Worm (Caenorhabditis elegans) whole organism, late embryonic: Measurements from ENCODE around the gene plst-1.

Experiments used
- F13H6.1 ChIP-seq: sonication (generic microtip); optimal IDR thresholded peaks from 2 replicates; lab custom pipeline; 2016; ENCODE audit warnings: missing genetic modification characterization, missing compliant biosample characterization
- K09A11.1 ChIP-seq: sonication (generic microtip); optimal IDR thresholded peaks from 2 replicates; lab custom pipeline; 2017; ENCODE audit warnings: antibody characterized with exemption, mild to moderate bottlenecking, missing genetic modification characterization, missing compliant biosample characterization; ENCODE audit not compliant: insufficient read depth
- T23F11.4 ChIP-seq: fragments of 200-800 bp; sonication (Bioruptor generic); optimal IDR thresholded peaks from 2 replicates; lab custom pipeline; 2018; ENCODE audit warnings: mild to moderate bottlenecking, missing genetic modification characterization, missing compliant biosample characterization
- Y22D7AL.16 ChIP-seq: sonication (generic microtip); optimal IDR thresholded peaks from 2 replicates; lab custom pipeline; 2016; ENCODE audit warnings: missing genetic modification characterization, missing compliant biosample characterization
- ahr-1 ChIP-seq: sonication (generic microtip); optimal IDR thresholded peaks from 2 replicates; lab custom pipeline; 2016; ENCODE audit warnings: missing genetic modification characterization, missing compliant biosample characterization
- ama-1 ChIP-seq: fragments of 150-350 bp; optimal IDR thresholded peaks from 2 replicates; lab custom pipeline; 2014
- ceh-14 ChIP-seq: sonication (generic microtip); optimal IDR thresholded peaks from 2 replicates; lab custom pipeline; 2016; ENCODE audit warnings: missing genotype, missing genetic modification characterization, missing compliant biosample characterization
- ceh-18 ChIP-seq: sonication (generic microtip); optimal IDR thresholded peaks from 2 replicates; lab custom pipeline; 2016; ENCODE audit warnings: missing genetic modification characterization, missing compliant biosample characterization
- ceh-19 ChIP-seq: fragments of 200-800 bp; sonication (Bioruptor generic); optimal IDR thresholded peaks from 2 replicates; lab custom pipeline; 2018; ENCODE audit warnings: mild to moderate bottlenecking, missing genetic modification characterization, missing compliant biosample characterization
- ceh-2 ChIP-seq: sonication (generic microtip); optimal IDR thresholded peaks from 2 replicates; lab custom pipeline; 2016; ENCODE audit warnings: missing genotype, missing genetic modification characterization, missing compliant biosample characterization
- ceh-22 ChIP-seq: sonication (generic microtip); optimal IDR thresholded peaks from 2 replicates; lab custom pipeline; 2017; ENCODE audit warnings: missing biosample characterization, missing genetic modification characterization
- ceh-30 ChIP-seq: fragments of 150-350 bp; optimal IDR thresholded peaks from 2 replicates; lab custom pipeline; 2014; ENCODE audit warnings: missing biosample characterization, missing genetic modification characterization
- ceh-31 ChIP-seq: sonication (generic microtip); optimal IDR thresholded peaks from 2 replicates; lab custom pipeline; 2016; ENCODE audit warnings: missing genetic modification characterization, missing compliant biosample characterization
- ceh-34 ChIP-seq: sonication (generic microtip); optimal IDR thresholded peaks from 2 replicates; lab custom pipeline; 2016; ENCODE audit warnings: mild to moderate bottlenecking, missing genetic modification characterization, missing compliant biosample characterization
- che-1 ChIP-seq: sonication (generic microtip); optimal IDR thresholded peaks from 2 replicates; lab custom pipeline; 2016; ENCODE audit warnings: mild to moderate bottlenecking, missing genetic modification characterization, missing compliant biosample characterization
- dmd-4 ChIP-seq: sonication (generic microtip); optimal IDR thresholded peaks from 2 replicates; lab custom pipeline; 2016; ENCODE audit warnings: borderline replicate concordance, missing genetic modification characterization, missing compliant biosample characterization
- elt-4 ChIP-seq: sonication (generic microtip); optimal IDR thresholded peaks from 2 replicates; lab custom pipeline; 2016; ENCODE audit warnings: missing genetic modification characterization, missing compliant biosample characterization
- ets-4 ChIP-seq: sonication (generic microtip); optimal IDR thresholded peaks from 2 replicates; lab custom pipeline; 2016; ENCODE audit warnings: missing genetic modification characterization, missing compliant biosample characterization
- fax-1 ChIP-seq: sonication (generic microtip); optimal IDR thresholded peaks from 2 replicates; lab custom pipeline; 2016; ENCODE audit warnings: missing genotype, missing genetic modification characterization, missing compliant biosample characterization
- fkh-10 ChIP-seq: fragments of 150-350 bp; optimal IDR thresholded peaks from 2 replicates; lab custom pipeline; 2014; ENCODE audit warnings: missing biosample characterization, missing genetic modification reagents, missing genetic modification characterization
- hlh-13 ChIP-seq: fragments of 200-800 bp; sonication (Bioruptor generic); optimal IDR thresholded peaks from 2 replicates; lab custom pipeline; 2018; ENCODE audit warnings: mild to moderate bottlenecking, missing genetic modification characterization, missing compliant biosample characterization
- hlh-15 ChIP-seq: sonication (generic microtip); optimal IDR thresholded peaks from 2 replicates; lab custom pipeline; 2016; ENCODE audit warnings: missing genetic modification characterization, missing compliant biosample characterization
- hlh-8 ChIP-seq: sonication (generic microtip); optimal IDR thresholded peaks from 2 replicates; lab custom pipeline; 2016; ENCODE audit warnings: missing genotype, missing genetic modification characterization, missing compliant biosample characterization
- lim-6 ChIP-seq: sonication (generic microtip); optimal IDR thresholded peaks from 2 replicates; lab custom pipeline; 2016; ENCODE audit warnings: missing genetic modification characterization, missing compliant biosample characterization
- madf-2 ChIP-seq: sonication (generic microtip); optimal IDR thresholded peaks from 2 replicates; lab custom pipeline; 2017; ENCODE audit warnings: missing genetic modification characterization, missing compliant biosample characterization
- mec-3 ChIP-seq: sonication (generic microtip); optimal IDR thresholded peaks from 2 replicates; lab custom pipeline; 2016; ENCODE audit warnings: borderline replicate concordance, missing genetic modification characterization, missing compliant biosample characterization
- nfya-1 ChIP-seq: sonication (generic microtip); optimal IDR thresholded peaks from 2 replicates; lab custom pipeline; 2017; ENCODE audit warnings: missing genetic modification characterization, mild to moderate bottlenecking, missing compliant biosample characterization, antibody characterized with exemption, moderate library complexity
- nhr-11 ChIP-seq: fragments of 150-350 bp; optimal IDR thresholded peaks from 2 replicates; lab custom pipeline; 2014; ENCODE audit warnings: missing biosample characterization, missing genetic modification characterization
- odd-2 ChIP-seq: sonication (generic microtip); optimal IDR thresholded peaks from 2 replicates; lab custom pipeline; 2017; ENCODE audit warnings: antibody characterized with exemption, mild to moderate bottlenecking, missing genetic modification characterization, missing compliant biosample characterization
- pat-9 ChIP-seq: fragments of 200-800 bp; sonication (Bioruptor generic); optimal IDR thresholded peaks from 2 replicates; lab custom pipeline; 2018; ENCODE audit warnings: mild to moderate bottlenecking, missing genetic modification characterization, moderate library complexity, missing compliant biosample characterization
- pha-2 ChIP-seq: sonication (generic microtip); optimal IDR thresholded peaks from 2 replicates; lab custom pipeline; 2017; ENCODE audit warnings: mild to moderate bottlenecking, missing genetic modification characterization, missing compliant biosample characterization
- pqm-1 ChIP-seq: sonication (generic microtip); optimal IDR thresholded peaks from 2 replicates; lab custom pipeline; 2016; ENCODE audit warnings: missing genetic modification characterization, missing compliant biosample characterization
- sox-2 ChIP-seq: fragments of 200-800 bp; sonication (Bioruptor generic); IDR thresholded peaks from 2 replicates; pipeline ENCODE4 v1.3.6; 2022; ENCODE audit warnings: missing genetic modification reagents, missing genetic modification characterization, missing compliant biosample characterization
- syd-9 ChIP-seq: sonication (generic microtip); optimal IDR thresholded peaks from 2 replicates; lab custom pipeline; 2016; ENCODE audit warnings: mild to moderate bottlenecking, missing genetic modification characterization, moderate library complexity, missing compliant biosample characterization
- unc-42 ChIP-seq: sonication (generic microtip); optimal IDR thresholded peaks from 2 replicates; lab custom pipeline; 2016; ENCODE audit warnings: missing genotype, missing genetic modification characterization, missing compliant biosample characterization
- unc-55 ChIP-seq: sonication (generic microtip); optimal IDR thresholded peaks from 2 replicates; lab custom pipeline; 2017; ENCODE audit warnings: missing biosample characterization, missing genetic modification reagents, missing genetic modification characterization
- zip-5 ChIP-seq: sonication (generic microtip); optimal IDR thresholded peaks from 2 replicates; lab custom pipeline; 2016; ENCODE audit warnings: missing genetic modification characterization, missing compliant biosample characterization
- ztf-16 ChIP-seq: sonication (generic microtip); optimal IDR thresholded peaks from 2 replicates; lab custom pipeline; 2017; ENCODE audit warnings: missing genetic modification characterization, missing compliant biosample characterization

Gene plst-1

ce11 chrIV:1251242-1251911, 38.0 kb upstream of the plst-1 start, which contains the start of the genes clec-166 and F38A1.6:
Gene clec-166, minus strand, starts transcription at chrIV:1251342.
Gene F38A1.6, plus strand, starts transcription at chrIV:1251861.
- TF ChIP-seq ceh-22 (tag; lab: Kevin White, UChicago): no peak
- TF ChIP-seq ceh-18 (tag; lab: Kevin White, UChicago): no peak
- no peak for TF ChIP-seq pat-9
- TF ChIP-seq unc-55 (GFP tag; lab: Kevin White, UChicago): no peak
- no peak for TF ChIP-seq hlh-8 (tag; lab: Kevin White, UChicago)
- TF ChIP-seq ceh-14 (tag; lab: Kevin White, UChicago): no peak
- TF ChIP-seq nhr-11: no peak
- no peak for TF ChIP-seq hlh-15 (tag; lab: Kevin White, UChicago)
- no peak for TF ChIP-seq ceh-30 (tag; lab: Kevin White, UChicago)
- TF ChIP-seq nfya-1: no peak
- no peak for TF ChIP-seq T23F11.4
- no peak for TF ChIP-seq unc-42 (tag; lab: Kevin White, UChicago)
- no peak for TF ChIP-seq hlh-13
- TF ChIP-seq ama-1: no peak
- no peak for TF ChIP-seq mec-3 (tag; lab: Kevin White, UChicago)
- TF ChIP-seq fax-1 (tag; lab: Kevin White, UChicago): no peak
- TF ChIP-seq madf-2 (tag; lab: Kevin White, UChicago): no peak

ce11 chrIV:1255632-1256031, 33.8 kb upstream of the plst-1 start, which contains the start of gene clec-167:
Gene clec-167, minus strand, starts transcription at chrIV:1255732.
- no peak for TF ChIP-seq mec-3 (tag; lab: Kevin White, UChicago)
- no peak for TF ChIP-seq ztf-16 (tag; lab: Kevin White, UChicago)
- no peak for TF ChIP-seq zip-5 (tag; lab: Kevin White, UChicago)
- TF ChIP-seq ama-1: no peak
- TF ChIP-seq, all 69 proteins: peak for 0

ce11 chrIV:1256723-1257122, 32.7 kb upstream of the plst-1 start, which contains the start of gene clec-168:
Gene clec-168, plus strand, starts transcription at chrIV:1256969.
- TF ChIP-seq pha-2 (tag; lab: Kevin White, UChicago) (no peak), ceh-34 (tag; lab: Kevin White, UChicago) (no peak), sox-2 (no peak), elt-4 (no peak), pqm-1 (tag; lab: Kevin White, UChicago) (no peak), ceh-2 (tag; lab: Kevin White, UChicago) (no peak), ets-4 (no peak), nfya-1 (no peak), F13H6.1 (tag; lab: Kevin White, UChicago) (no peak), syd-9 (tag; lab: Kevin White, UChicago) (no peak), ceh-19 (GFP tag; lab: Kevin White, UChicago) (no peak), unc-42 (tag; lab: Kevin White, UChicago) (no peak), ahr-1 (tag; lab: Kevin White, UChicago) (no peak), lim-6 (tag; lab: Kevin White, UChicago) (no peak), ceh-31 (tag; lab: Kevin White, UChicago) (no peak), che-1 (tag; lab: Kevin White, UChicago) (no peak), Y22D7AL.16 (tag; lab: Kevin White, UChicago) (no peak), odd-2 (tag; lab: Kevin White, UChicago) (no peak), dmd-4 (no peak), mec-3 (tag; lab: Kevin White, UChicago) (no peak)

- TF ChIP-seq ztf-16 (tag; lab: Kevin White, UChicago): no peak
- no peak for TF ChIP-seq unc-42 (tag; lab: Kevin White, UChicago)
- TF ChIP-seq nfya-1: no peak
- TF ChIP-seq fkh-10: no peak
- no peak for TF ChIP-seq K09A11.1
Measured at ce11 chrIV:1260474-1260873, 29.0 kb upstream of the plst-1 start.
